Fruit fly (Drosophila melanogaster) whole organism, prepupa: ENCODE results near the gene CAH1.

Source experiments
- Blimp-1 ChIP-seq: fragments of 200-800 bp; sonication (Bioruptor generic); optimal IDR thresholded peaks from 3 replicates; lab custom pipeline; 2017; ENCODE audit warnings: missing biosample characterization, missing genetic modification characterization, mild to moderate bottlenecking, moderate library complexity, missing genetic modification reagents
- CG11762 ChIP-seq: fragments of 200-800 bp; sonication (Bioruptor generic); optimal IDR thresholded peaks from 3 replicates; lab custom pipeline; 2016; ENCODE audit warnings: missing biosample characterization, missing genetic modification characterization; ENCODE audit not compliant: insufficient read depth
- CG11902 ChIP-seq: fragments of 200-800 bp; sonication (Bioruptor generic); optimal IDR thresholded peaks from 3 replicates; lab custom pipeline; 2016; ENCODE audit warnings: missing biosample characterization, missing genetic modification characterization
- CG1621 ChIP-seq: fragments of 200-800 bp; sonication (Bioruptor generic); optimal IDR thresholded peaks from 3 replicates; lab custom pipeline; 2018; ENCODE audit warnings: missing biosample characterization, mild to moderate bottlenecking, missing genetic modification characterization
- CG16779 ChIP-seq: fragments of 200-800 bp; sonication (Bioruptor generic); optimal IDR thresholded peaks from 3 replicates; lab custom pipeline; 2017; ENCODE audit warnings: missing biosample characterization, mild to moderate bottlenecking, missing genetic modification characterization
- CG3032 ChIP-seq: fragments of 200-800 bp; optimal IDR thresholded peaks from 2 replicates; lab custom pipeline; 2019; ENCODE audit warnings: missing biosample characterization, mild to moderate bottlenecking, missing genetic modification characterization, moderate library complexity
- CG31627 ChIP-seq: fragments of 200-800 bp; sonication (Bioruptor generic); optimal IDR thresholded peaks from 3 replicates; lab custom pipeline; 2016; ENCODE audit warnings: missing biosample characterization, missing genetic modification characterization
- CG3919 ChIP-seq: fragments of 200-800 bp; sonication (Bioruptor generic); optimal IDR thresholded peaks from 3 replicates; lab custom pipeline; 2016; ENCODE audit warnings: missing biosample characterization, missing genetic modification characterization
- CG6163 ChIP-seq: fragments of 200-800 bp; sonication (Bioruptor generic); IDR thresholded peaks from 3 replicates; pipeline ENCODE4 v1.3.6; 2022; ENCODE audit warnings: missing biosample characterization, missing genetic modification characterization
- CG6276 ChIP-seq: fragments of 200-800 bp; sonication (Bioruptor generic); optimal IDR thresholded peaks from 2 replicates; lab custom pipeline; 2017; ENCODE audit warnings: missing biosample characterization, mild to moderate bottlenecking, missing genetic modification characterization
- CG6792 ChIP-seq: fragments of 200-800 bp; sonication (Bioruptor generic); optimal IDR thresholded peaks from 3 replicates; lab custom pipeline; 2016; ENCODE audit warnings: missing biosample characterization, missing genetic modification characterization
- CG7368 ChIP-seq: fragments of 200-800 bp; sonication (Bioruptor generic); optimal IDR thresholded peaks from 3 replicates; lab custom pipeline; 2016; ENCODE audit warnings: missing biosample characterization, missing genetic modification characterization
- CG8119 ChIP-seq: fragments of 200-800 bp; sonication (Bioruptor generic); IDR thresholded peaks from 3 replicates; pipeline ENCODE4 v1.3.6; 2022; ENCODE audit warnings: missing biosample characterization, missing genetic modification characterization
- CG8632 ChIP-seq: fragments of 200-800 bp; sonication (Bioruptor generic); optimal IDR thresholded peaks from 3 replicates; lab custom pipeline; 2016; ENCODE audit warnings: missing biosample characterization, missing genetic modification characterization
- CG9139 ChIP-seq: fragments of 200-800 bp; sonication (Bioruptor generic); optimal IDR thresholded peaks from 3 replicates; lab custom pipeline; 2017; ENCODE audit warnings: missing biosample characterization, mild to moderate bottlenecking, missing genetic modification characterization
- Eip75B ChIP-seq: fragments of 200-800 bp; sonication (Bioruptor generic); optimal IDR thresholded peaks from 3 replicates; lab custom pipeline; 2016; ENCODE audit warnings: missing biosample characterization, missing genetic modification characterization
- Eip78C ChIP-seq: fragments of 200-800 bp; sonication (Bioruptor generic); peaks from one replicate; lab custom pipeline; 2016; ENCODE audit warnings: missing biosample characterization, missing genetic modification characterization
- Eip93F ChIP-seq: fragments of 200-800 bp; sonication (Bioruptor generic); optimal IDR thresholded peaks from 2 replicates; lab custom pipeline; 2016; ENCODE audit warnings: missing biosample characterization, mild to moderate bottlenecking, missing genetic modification characterization
- Ets96B ChIP-seq: fragments of 200-800 bp; optimal IDR thresholded peaks from 2 replicates; lab custom pipeline; 2019; ENCODE audit warnings: missing biosample characterization, mild to moderate bottlenecking, missing genetic modification characterization, moderate library complexity
- Hr38 ChIP-seq: sonication (Bioruptor generic); optimal IDR thresholded peaks from 2 replicates; lab custom pipeline; 2016; ENCODE audit warnings: missing biosample characterization, missing genetic modification characterization
- Hr39 ChIP-seq: fragments of 200-800 bp; sonication (Bioruptor generic); optimal IDR thresholded peaks from 2 replicates; lab custom pipeline; 2016; ENCODE audit warnings: missing biosample characterization, missing genetic modification characterization
- Lpt ChIP-seq: fragments of 200-800 bp; sonication (Bioruptor generic); optimal IDR thresholded peaks from 3 replicates; lab custom pipeline; 2016; ENCODE audit warnings: missing biosample characterization, missing genetic modification characterization
- Met ChIP-seq: fragments of 200-800 bp; sonication (Bioruptor generic); optimal IDR thresholded peaks from 3 replicates; lab custom pipeline; 2016; ENCODE audit warnings: missing biosample characterization, missing genetic modification characterization
- OdsH ChIP-seq: fragments of 200-800 bp; sonication (Bioruptor generic); optimal IDR thresholded peaks from 3 replicates; lab custom pipeline; 2016; ENCODE audit warnings: missing biosample characterization, missing genetic modification characterization
- Smox ChIP-seq: fragments of 200-800 bp; sonication (Bioruptor generic); optimal IDR thresholded peaks from 3 replicates; lab custom pipeline; 2016; ENCODE audit warnings: missing biosample characterization, missing genetic modification characterization
- Sox102F ChIP-seq: fragments of 200-800 bp; sonication (Bioruptor generic); optimal IDR thresholded peaks from 2 replicates; lab custom pipeline; 2016; ENCODE audit warnings: missing biosample characterization, mild to moderate bottlenecking, missing genetic modification characterization
- Sox14 ChIP-seq: fragments of 200-800 bp; sonication (Bioruptor generic); optimal IDR thresholded peaks from 3 replicates; lab custom pipeline; 2016; ENCODE audit warnings: missing biosample characterization, missing genetic modification characterization
- achi ChIP-seq: fragments of 200-800 bp; sonication (Bioruptor generic); optimal IDR thresholded peaks from 3 replicates; lab custom pipeline; 2016; ENCODE audit warnings: missing biosample characterization, missing genetic modification characterization
- eg ChIP-seq: fragments of 200-800 bp; sonication (Bioruptor generic); IDR thresholded peaks from 3 replicates; pipeline ENCODE4 v1.3.6; 2022; ENCODE audit warnings: missing biosample characterization, missing genetic modification characterization
- esn ChIP-seq: fragments of 200-800 bp; sonication (Bioruptor generic); optimal IDR thresholded peaks from 2 replicates; lab custom pipeline; 2016; ENCODE audit warnings: missing biosample characterization, mild to moderate bottlenecking, missing genetic modification characterization, moderate library complexity
- fd59A ChIP-seq: fragments of 200-800 bp; sonication (Bioruptor generic); optimal IDR thresholded peaks from 2 replicates; lab custom pipeline; 2017; ENCODE audit warnings: missing biosample characterization, mild to moderate bottlenecking, missing genetic modification characterization, missing genetic modification reagents
- fd85E ChIP-seq: fragments of 200-800 bp; sonication (Bioruptor generic); optimal IDR thresholded peaks from 3 replicates; lab custom pipeline; 2016; ENCODE audit warnings: missing biosample characterization, missing genetic modification characterization
- fkh ChIP-seq: fragments of 200-800 bp; sonication (Bioruptor generic); optimal IDR thresholded peaks from 3 replicates; lab custom pipeline; 2017; ENCODE audit warnings: missing biosample characterization, mild to moderate bottlenecking, missing genetic modification characterization, moderate library complexity
- salr ChIP-seq, 2 experiments: fragments of 200-800 bp; sonication (Bioruptor generic); optimal IDR thresholded peaks; 3 replicates each; lab custom pipeline; 2016 to 2018; ENCODE audit warnings: missing biosample characterization in 2 of 2, missing genetic modification characterization in 2 of 2, mild to moderate bottlenecking in 1 of 2
- spab ChIP-seq: fragments of 200-800 bp; sonication (Bioruptor generic); optimal IDR thresholded peaks from 2 replicates; lab custom pipeline; 2017; ENCODE audit warnings: missing biosample characterization, mild to moderate bottlenecking, missing genetic modification characterization, missing genetic modification reagents
- svp ChIP-seq: fragments of 200-800 bp; sonication (Bioruptor generic); peaks from one replicate; lab custom pipeline; 2016; ENCODE audit warnings: missing biosample characterization, missing genetic modification characterization
- topi ChIP-seq: fragments of 200-800 bp; sonication (Bioruptor generic); optimal IDR thresholded peaks from 3 replicates; lab custom pipeline; 2016; ENCODE audit warnings: missing biosample characterization, missing genetic modification characterization
- vri ChIP-seq: fragments of 200-800 bp; sonication (Bioruptor generic); optimal IDR thresholded peaks from 3 replicates; lab custom pipeline; 2016; ENCODE audit warnings: missing biosample characterization, mild to moderate bottlenecking, missing genetic modification characterization

Gene CAH1

DNA sequence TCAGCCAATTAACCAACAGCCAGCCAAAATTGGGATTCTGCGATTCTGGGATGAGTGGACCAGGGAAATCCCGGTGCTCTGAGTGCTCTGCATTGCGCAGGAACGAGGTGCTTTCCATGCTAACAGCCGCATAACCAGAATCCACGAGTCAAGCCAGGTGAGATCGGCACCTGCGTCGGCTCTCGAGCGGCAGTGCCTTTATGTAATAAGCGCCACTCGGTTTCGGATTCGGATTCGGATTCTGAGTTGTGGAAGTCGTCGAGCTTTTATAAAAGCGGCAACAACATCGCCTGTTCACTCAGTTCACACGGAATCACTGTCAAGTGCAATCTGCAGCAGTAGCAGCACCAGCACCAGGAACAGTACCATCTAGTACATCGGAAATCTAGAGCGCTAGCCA is 17.5 kb downstream of the CAH1 start, which contains the start of gene b:
Gene b (plus strand): TSS at position 301 of the 400 bp plus-strand sequence.
- no peak for TF ChIP-seq OdsH (GFP tag; lab: Kevin White, UChicago)
- no peak for TF ChIP-seq Met (GFP tag; lab: Kevin White, UChicago)
- no peak for TF ChIP-seq Hr39
- TF ChIP-seq fd85E: no peak
- no peak for TF ChIP-seq svp (GFP tag; lab: Kevin White, UChicago)
- no peak for TF ChIP-seq CG6163 (GFP tag; lab: Robert Waterston, UW)
- TF ChIP-seq achi: no peak
- TF ChIP-seq Eip78C (GFP tag; lab: Kevin White, UChicago): no peak
- no peak for TF ChIP-seq CG3032

DNA sequence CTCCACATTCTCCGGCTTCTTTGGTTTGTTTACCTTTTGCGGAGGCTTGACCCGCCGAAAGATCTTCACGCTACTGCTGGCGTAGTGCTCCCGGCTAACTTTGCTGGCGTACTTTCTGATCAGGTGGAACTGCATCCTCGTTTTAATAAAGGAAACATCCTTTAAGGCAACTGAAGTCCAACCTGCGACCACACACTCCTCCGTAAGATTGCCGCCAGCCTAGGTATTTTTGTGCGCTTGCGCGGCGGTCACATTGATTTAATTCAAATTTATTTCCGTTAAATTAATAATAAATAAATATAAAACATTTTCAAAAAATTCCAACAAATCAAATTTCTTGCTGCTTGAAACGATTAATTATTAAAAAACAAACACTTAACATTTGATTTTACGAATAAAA is 24.1 kb downstream of the CAH1 start, which contains the start of gene PolG1:
Gene PolG1 (minus strand): TSS at position 216 of the 400 bp plus-strand sequence.
- TF ChIP-seq CG1621 (tag; lab: Kevin White, UChicago): peak; percentile 77
- TF ChIP-seq CG11902 (GFP tag; lab: Kevin White, UChicago): no peak

- no peak for TF ChIP-seq Sox14 (GFP tag; lab: Kevin White, UChicago)
- no peak for TF ChIP-seq Blimp-1 (GFP tag; lab: Kevin White, UChicago)
- TF ChIP-seq CG9139 (GFP tag; lab: Kevin White, UChicago): no peak
- TF ChIP-seq vri (GFP tag; lab: Kevin White, UChicago): no peak
These were observed 26.1 kb downstream of the CAH1 start, which contains the start of the genes Arpc1 and Orc5 for dm6 chr2L:13829540-13829939. Arpc1 (minus strand) TSS chr2L:13829741. Orc5 (plus strand) TSS chr2L:13829837.

DNA sequence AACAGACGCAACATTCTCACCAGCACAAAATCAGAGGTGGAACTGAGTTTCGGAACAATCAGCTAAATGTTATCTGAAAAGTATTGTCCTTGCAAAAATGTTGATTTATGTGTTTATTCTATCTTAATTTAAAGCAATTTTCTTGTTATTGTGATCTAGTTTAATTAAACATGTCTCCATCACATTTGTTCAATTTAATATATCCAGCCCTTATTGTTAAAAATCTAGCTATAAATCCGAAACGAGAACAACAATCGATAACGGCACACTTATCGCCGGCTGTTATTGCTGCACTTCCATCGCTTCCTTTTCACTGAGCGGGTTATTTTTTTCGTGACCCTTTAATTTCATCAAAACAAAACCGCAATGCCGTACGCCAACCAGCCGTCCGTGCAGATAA is 29.6 kb downstream of the CAH1 start, which contains the start of the genes GatC, PolG2 and Polr2C:
Gene GatC (minus strand): TSS at position 48 of the 400 bp plus-strand sequence.
Gene PolG2 (minus strand): TSS at position 48 of the 400 bp plus-strand sequence.
Gene Polr2C (plus strand): TSS at position 280 of the 400 bp plus-strand sequence.
- TF ChIP-seq CG8632 (GFP tag; lab: Kevin White, UChicago): no peak
- no peak for TF ChIP-seq Sox102F (GFP tag; lab: Kevin White, UChicago)
- peak; percentile 26 for TF ChIP-seq CG31627 (GFP tag; lab: Kevin White, UChicago)
- no peak for TF ChIP-seq CG3919 (GFP tag; lab: Kevin White, UChicago)
- no peak for TF ChIP-seq CG6276
- TF ChIP-seq Lpt (GFP tag; lab: Kevin White, UChicago): no peak
- TF ChIP-seq Blimp-1 (GFP tag; lab: Kevin White, UChicago): no peak
- no peak for TF ChIP-seq Ets96B (tag; lab: Kevin White, UChicago)
- TF ChIP-seq CG3032: peak; percentile 8
- 0 out of 3 replicates have a peak, but pooled peaks have one; percentile 15 for TF ChIP-seq eg (GFP tag; lab: Robert Waterston, UW)
- peak; percentile 14 for TF ChIP-seq esn (GFP tag; lab: Kevin White, UChicago)
- TF ChIP-seq CG16779 (tag; lab: Kevin White, UChicago): no peak
- no peak for TF ChIP-seq fkh (GFP tag; lab: Kevin White, UChicago)
- 0 out of 3 replicates have a peak, but pooled peaks have one; percentile 12 for TF ChIP-seq CG8119 (GFP tag; lab: Robert Waterston, UW)

DNA sequence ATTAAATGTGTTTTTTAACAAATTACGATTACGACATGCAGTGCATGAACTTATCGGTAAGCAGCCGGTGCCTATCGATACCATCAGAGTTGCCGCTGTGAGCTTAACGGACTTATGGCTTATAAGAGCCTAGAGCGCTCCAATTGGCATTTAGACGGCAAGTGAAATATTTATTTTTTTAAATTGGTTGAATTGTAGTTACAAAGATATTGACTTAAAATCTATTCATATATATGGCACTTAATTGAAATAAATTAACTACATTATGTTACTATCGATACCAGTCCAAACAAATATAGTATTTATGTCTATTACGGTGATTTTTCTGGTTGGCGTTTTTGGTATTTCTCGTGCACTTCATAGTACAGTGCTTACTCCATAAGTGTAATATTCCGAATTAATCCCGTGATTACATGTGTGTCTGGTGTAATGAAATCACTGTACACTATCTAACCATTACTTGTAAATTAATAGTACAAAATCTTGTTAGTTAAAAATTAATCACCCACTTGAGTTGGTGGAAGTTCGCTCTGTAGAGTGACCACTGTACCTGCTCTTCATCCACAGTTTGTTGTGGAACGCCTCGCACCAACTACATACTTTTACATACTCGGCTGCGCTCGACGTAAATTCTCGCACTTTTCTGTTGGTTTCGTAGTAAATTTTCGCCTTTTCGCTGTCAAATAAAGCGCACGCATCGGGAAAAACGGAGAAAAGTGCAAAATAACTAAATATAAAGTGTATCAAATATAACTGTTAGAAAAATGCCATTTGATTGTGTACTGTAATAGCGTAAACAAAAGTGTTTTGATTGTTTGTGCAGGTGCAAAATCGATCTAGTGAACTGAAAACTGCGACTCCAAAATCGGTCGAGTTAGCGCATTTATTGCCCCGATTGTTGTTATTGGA is 31.8 kb downstream of the CAH1 start, which contains the start of the genes mRpS23 and CenG1A:
Gene mRpS23 (minus strand): TSS at position 71 of the 909 bp plus-strand sequence.
Gene CenG1A (plus strand): TSS at position 563 of the 909 bp plus-strand sequence.
- TF ChIP-seq Eip78C (GFP tag; lab: Kevin White, UChicago): peak; percentile 100
- TF ChIP-seq svp (GFP tag; lab: Kevin White, UChicago): peak; percentile 100
- TF ChIP-seq esn (GFP tag; lab: Kevin White, UChicago): peak; percentile 100
- TF ChIP-seq fd59A (GFP tag; lab: Kevin White, UChicago): peak; percentile 100
- peak; percentile 100 for TF ChIP-seq CG3919 (GFP tag; lab: Kevin White, UChicago)
- peak; percentile 99 for TF ChIP-seq achi
- peak; percentile 100 for TF ChIP-seq Hr38 (GFP tag; lab: Kevin White, UChicago)
- TF ChIP-seq Eip93F (GFP tag; lab: Kevin White, UChicago): peak; percentile 100
- peak; percentile 100 for TF ChIP-seq spab (GFP tag; lab: Kevin White, UChicago)
- peak; percentile 100 for TF ChIP-seq Met (GFP tag; lab: Kevin White, UChicago)
- peak; percentile 100 for TF ChIP-seq salr (GFP tag; optimal IDR thresholded peaks at IDR 0.05; lab: Kevin White, UChicago)
- TF ChIP-seq CG16779 (tag; lab: Kevin White, UChicago): peak; percentile 99
- TF ChIP-seq CG31627 (GFP tag; lab: Kevin White, UChicago): peak; percentile 100
- peak; percentile 99 for TF ChIP-seq fd85E
- peak; percentile 100 for TF ChIP-seq CG6792 (GFP tag; lab: Kevin White, UChicago)
- peak; percentile 100 for TF ChIP-seq Sox102F (GFP tag; lab: Kevin White, UChicago)
- TF ChIP-seq topi (GFP tag; lab: Kevin White, UChicago): peak; percentile 100
- TF ChIP-seq Smox (GFP tag; lab: Kevin White, UChicago): peak; percentile 100
- TF ChIP-seq OdsH (GFP tag; lab: Kevin White, UChicago): peak; percentile 100
- TF ChIP-seq CG3032: peak; percentile 100
- peak; percentile 100 for TF ChIP-seq CG11762 (GFP tag; lab: Kevin White, UChicago)
- TF ChIP-seq CG9139 (GFP tag; lab: Kevin White, UChicago): peak; percentile 99
- TF ChIP-seq Eip75B (GFP tag; lab: Kevin White, UChicago): peak; percentile 100
- TF ChIP-seq CG7368 (GFP tag; lab: Kevin White, UChicago): peak; percentile 100
- TF ChIP-seq CG1621 (tag; lab: Kevin White, UChicago): peak; percentile 100
